Fruit fly (Drosophila melanogaster): ENCODE results near the gene mal.
"Not testable (repeated sequence)": the region's sequence is repeated elsewhere in the genome, so short reads cannot be mapped to it uniquely, and the experiment has no call there.

mal gene

DNA sequence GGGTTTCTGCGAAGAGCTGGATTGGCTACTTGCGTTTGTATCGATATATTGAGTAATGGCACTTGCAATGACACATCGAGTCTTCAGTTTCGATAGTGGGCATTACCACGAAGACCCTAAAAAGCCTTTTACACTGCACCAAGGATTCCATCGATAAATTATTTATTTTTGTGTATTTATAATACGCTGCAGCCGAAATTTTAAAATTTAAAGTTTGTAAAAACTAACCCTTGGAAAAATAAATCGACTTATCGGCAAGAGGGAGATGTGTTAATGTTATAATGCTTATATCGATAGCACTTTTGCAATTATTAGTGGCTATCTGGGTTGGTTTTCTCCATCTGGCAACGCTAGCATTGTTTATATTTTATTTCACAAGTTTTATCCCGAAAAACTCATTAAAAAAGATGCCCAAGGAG, 5.7 kb upstream of the mal start, which contains the start of the genes Pp4-19C and cactin:
Gene Pp4-19C (minus strand): TSS at position 256 of the 419 bp plus-strand sequence.
Gene cactin (plus strand): TSS at position 323 of the 419 bp plus-strand sequence.
- peak; percentile 36 for TF ChIP-seq CG17801 (GFP tag; optimal IDR thresholded peaks at IDR 0.05; ENCODE audit: partially characterized antibody)

DNA sequence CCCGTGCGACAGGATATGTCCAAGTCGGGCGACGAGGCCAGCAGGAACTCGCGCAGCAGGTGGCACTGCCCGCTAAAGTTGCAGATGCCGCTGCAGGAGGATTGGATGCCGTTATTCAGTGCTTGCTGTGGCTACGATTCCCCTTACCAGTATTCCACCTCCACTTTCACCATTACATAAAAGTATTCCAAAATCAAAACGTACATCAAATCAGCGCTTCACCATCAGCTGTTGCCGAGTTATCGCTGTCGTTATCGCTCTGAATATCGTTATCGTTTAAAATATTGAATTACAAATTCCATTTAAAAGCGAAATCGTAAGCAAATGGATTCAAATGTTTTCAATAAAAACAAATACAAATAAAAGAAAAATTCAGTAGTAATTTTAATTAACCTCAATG, 2.7 kb upstream of the mal start, which contains the start of gene CG15456:
Gene CG15456 (minus strand): TSS at position 225 of the 400 bp plus-strand sequence.
- TF ChIP-seq CG17801 (GFP tag; optimal IDR thresholded peaks at IDR 0.05; ENCODE audit: partially characterized antibody), result no peak

DNA sequence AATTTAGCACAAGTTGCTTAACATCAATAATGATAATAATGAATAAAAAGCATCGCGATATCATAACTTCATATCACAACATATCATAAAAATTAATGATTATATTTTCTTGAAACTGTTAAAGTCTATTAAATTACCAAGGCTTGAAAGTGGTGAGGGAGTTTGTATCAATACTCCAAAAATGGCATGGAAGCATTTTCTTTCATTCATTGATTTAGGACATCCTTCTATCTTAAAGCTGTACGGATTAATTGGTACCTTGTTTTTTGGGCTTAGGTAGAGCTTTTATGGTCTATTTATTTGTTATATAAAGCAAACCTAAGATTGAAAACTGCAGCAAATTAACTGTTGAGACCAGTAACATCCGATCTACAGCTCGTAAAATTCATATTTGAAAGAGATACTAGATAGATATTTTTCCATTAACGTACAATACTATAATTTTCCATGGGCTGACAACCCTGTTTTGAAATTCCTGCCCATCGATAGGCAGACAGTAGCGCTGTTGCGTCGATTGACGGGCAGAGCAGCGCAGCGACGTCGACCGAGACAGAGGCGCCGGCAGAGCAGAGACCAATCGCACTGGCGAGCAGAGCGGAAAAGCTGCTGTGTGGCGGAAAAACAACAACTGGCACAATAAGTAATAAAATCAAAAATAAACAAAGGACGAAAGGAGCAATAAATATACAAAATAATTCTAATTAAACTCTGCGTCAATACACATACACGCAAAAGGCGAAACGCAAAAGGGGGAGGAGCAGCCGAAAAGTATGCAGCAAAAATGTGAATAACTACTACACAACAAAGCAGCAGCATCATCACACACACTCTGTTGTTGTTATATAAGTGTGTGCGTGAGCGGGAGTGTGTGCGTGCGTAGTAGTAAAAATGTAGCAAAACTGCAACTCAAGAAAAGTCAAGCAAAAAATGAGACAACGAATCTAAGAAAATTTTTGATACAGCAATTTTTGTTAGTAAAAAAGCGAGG, 4.2 kb downstream of the mal start, which contains the start of gene CG1695:
Gene CG1695 (plus strand): TSS at position 606 of the 988 bp plus-strand sequence.
- no peak for TF ChIP-seq CG17801 (GFP tag; optimal IDR thresholded peaks at IDR 0.05; ENCODE audit: partially characterized antibody)

DNA sequence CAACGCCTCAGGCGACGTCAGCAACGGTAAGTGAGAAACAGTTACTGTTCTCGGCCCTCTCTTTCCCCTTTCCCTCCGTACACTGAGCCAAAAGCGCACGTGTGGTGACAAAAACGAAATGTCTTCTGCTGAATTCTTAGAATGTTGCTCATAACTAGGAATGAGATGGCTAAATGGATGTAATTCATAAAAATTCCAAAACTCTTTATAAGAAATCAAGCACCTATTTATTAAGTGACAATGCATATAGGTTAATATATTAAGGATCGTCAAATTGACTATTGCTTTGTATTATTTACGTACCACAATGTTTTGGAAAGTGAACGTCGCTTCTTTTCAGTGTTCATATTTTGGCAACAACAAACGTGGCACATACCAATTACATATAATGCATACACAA, 5.1 kb downstream of the mal start:
- TF ChIP-seq CG17801 (GFP tag; optimal IDR thresholded peaks at IDR 0.05; ENCODE audit: partially characterized antibody), result no peak

DNA sequence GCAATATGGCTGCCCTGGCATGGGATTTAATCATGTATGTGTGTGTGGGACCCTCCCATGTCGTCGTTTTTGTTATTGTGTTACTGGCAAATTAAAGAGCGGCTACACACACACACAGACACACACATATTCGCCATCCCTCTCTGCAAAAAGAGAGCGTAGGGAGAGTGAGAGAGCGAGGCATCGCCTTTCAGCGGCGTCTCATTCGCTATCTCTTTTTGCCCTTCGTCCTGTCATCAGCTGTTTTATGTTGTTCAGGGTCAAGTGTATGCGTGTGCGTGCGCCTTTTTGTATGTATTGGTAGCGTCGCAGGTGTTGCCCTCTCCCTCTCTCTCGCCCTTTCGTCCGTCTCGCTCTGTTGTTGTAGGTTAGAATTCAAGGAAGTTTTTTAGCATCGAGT, 7.4 kb downstream of the mal start:
- no peak for TF ChIP-seq CG17801 (GFP tag; optimal IDR thresholded peaks at IDR 0.05; ENCODE audit: partially characterized antibody)

DNA sequence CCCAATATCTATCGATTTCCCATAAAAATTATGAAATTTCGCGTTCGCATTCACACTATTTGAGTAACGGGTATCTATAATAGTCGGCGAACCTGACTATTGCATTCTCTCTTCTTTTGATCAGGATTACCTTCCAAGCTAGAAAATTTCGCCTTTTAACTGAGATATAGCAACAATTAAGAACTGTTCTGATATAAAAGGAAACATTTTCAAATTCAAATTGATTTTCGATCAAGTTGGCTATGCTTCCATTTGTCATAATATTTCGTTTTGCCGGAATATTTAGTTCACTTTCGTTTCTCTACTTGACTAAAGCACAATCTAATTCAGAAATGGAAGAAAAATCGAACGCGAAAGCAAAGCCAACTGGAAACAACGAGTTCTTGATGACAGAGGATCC, 16.6 kb downstream of the mal start, which contains the start of gene CG42578:
Gene CG42578 (plus strand): TSS at position 301 of the 400 bp plus-strand sequence.
- not testable (repeated sequence) for TF ChIP-seq CG17801 (GFP tag; optimal IDR thresholded peaks at IDR 0.05; ENCODE audit: partially characterized antibody)

DNA sequence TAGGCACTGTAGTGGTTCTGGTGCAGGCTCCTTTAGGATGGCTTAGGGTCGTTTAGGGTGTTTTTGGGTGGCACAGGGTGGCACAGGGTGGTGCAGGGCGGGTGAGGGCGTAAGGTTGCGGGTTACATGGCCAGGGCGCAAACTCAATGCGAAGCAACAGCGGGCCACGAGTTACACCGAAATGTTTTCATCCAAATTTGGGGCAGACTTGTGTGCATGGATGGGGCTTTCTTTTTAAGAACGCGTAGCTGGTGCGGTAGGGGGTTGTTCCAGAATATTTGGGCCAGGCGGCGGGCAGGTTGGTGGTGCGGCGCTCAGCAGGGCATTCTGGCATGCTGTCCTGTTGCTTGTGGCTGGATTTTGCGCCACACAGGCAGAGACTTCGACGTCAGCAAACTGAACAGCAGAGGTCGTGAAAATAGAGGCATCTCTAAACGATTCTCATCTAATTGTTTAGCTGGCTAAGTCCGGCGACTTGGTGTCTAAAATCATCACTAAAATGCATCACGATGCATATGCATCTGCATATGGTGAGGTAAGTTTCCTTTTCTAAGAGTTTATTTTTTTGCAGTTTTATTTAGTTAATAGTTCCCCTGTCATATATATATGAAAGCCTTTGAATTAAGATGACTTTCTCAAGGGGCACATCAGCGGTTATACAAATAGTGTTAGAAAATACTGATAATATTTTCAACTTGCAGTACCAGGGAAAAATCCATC, 18.6 kb downstream of the mal start:
- TF ChIP-seq CG17801 (GFP tag; optimal IDR thresholded peaks at IDR 0.05; ENCODE audit: partially characterized antibody), result no peak

DNA sequence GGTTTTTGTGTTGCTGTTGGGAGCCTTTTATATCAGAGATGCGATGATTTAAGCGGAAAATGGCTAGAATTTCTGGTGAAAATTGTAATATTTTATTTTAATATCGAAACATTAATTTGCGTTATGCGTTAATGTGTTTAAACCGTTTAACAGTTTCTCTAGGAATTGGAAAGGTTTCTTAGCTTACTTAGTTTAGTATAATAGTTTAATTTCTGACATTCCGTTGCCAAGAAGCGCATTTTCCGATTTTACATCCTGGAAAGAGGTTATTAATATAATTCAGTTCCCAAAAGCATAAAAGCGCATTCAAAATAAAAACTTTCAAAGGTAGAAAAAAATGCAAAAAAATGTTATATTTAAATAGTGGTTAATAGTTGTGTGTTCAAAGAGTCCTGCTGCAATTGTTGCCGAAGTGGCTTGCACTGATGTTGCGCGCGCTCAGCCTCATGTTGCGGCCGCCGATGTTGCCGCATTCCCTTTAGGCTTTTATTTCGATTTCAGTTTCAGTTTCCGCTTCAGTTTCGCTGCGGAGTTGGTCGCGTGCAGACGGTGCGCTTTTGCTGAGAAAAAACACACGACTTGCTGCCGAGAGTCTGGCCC, 19.5 kb downstream of the mal start, which contains the start of gene tbc:
Gene tbc (plus strand): TSS at position 504 of the 600 bp plus-strand sequence.
- TF ChIP-seq CG17801 (GFP tag; optimal IDR thresholded peaks at IDR 0.05; ENCODE audit: partially characterized antibody), result no peak

DNA sequence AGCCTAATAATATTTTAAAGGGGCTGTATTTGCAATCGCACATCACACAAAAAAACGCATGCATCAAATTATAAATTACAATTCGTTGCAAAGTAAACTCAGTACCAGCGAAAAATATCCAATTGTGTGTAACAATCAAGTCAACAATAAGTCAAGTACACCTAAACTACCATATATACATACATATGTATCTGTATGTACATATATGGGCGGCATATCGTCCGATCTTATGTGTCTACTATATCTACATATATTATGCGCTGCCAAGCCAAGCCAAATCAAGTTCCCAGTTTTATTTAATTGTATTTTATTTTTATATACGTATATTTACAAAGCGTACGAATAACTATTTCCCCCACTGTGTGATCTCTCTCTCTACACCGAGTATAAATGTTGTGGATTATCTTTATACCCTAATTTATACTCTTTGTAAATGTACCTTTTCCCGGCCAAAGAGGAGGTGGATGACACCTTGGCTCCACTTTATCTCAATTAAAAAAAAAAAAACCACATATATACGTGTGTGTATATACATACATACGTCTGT, 37.0 kb downstream of the mal start:
- peak; percentile 55 for TF ChIP-seq CG17801 (GFP tag; optimal IDR thresholded peaks at IDR 0.05; ENCODE audit: partially characterized antibody)

DNA sequence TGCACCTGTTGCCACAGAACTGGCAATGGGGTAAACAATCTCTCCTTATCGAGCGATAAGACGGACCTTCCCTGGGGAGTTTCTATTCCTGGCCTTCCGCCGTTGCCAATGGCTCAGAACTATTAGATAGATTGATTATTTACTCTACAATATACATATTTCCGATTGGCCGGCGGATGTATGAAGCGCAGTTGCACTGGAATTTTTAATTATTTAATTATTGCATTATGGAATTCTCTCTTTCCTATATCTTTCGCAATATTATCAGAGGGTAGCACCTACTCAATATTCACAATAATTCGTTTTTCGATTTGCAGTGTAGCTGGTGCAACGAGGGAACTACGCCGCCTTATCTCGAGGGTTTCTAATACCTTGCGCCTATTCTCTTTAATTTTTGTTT, 37.7 kb downstream of the mal start, which contains the start of gene GstT3:
Gene GstT3 (plus strand): TSS at position 301 of the 400 bp plus-strand sequence.
- no peak for TF ChIP-seq CG17801 (GFP tag; optimal IDR thresholded peaks at IDR 0.05; ENCODE audit: partially characterized antibody)

DNA sequence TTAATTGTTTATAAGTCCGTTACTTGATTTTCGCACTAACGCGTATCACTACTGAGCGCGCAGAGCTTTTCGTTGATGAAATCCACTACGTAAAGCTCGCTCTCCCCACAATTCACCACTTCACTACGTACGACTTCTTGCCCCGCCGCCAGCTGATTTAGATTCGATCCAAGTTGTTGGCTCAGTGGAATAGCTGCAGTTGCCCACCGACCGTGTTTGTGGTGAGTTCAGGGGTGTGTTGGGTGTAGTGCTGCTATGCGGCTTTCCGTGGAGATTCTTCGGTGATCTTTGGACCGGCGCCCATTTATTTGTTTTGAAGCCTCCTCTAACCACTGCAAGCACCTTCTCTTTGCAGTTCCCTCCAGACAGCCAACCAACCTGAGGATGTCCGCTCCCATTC, 38.7 kb downstream of the mal start:
- peak; percentile 60 for TF ChIP-seq CG17801 (GFP tag; optimal IDR thresholded peaks at IDR 0.05; ENCODE audit: partially characterized antibody)

DNA sequence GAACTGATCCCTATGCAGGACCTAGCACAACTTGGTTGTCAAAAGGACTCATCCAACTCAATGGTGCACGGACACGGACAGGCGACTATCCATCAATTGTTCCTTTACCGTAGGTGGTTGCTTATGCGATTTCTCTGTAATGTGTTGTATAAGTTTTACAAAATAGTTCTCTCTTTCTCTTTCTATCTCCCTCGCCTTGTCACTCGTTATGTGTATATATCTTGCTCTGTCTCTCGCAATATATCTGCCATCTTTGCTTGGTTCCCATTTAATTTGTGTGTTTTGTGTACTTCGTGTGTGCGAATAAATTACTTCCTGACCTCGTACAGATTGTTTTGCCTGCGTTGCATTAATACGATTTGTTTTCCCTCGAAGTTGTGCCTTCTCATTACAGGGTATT, 41.2 kb downstream of the mal start:
- TF ChIP-seq CG17801 (GFP tag; optimal IDR thresholded peaks at IDR 0.05; ENCODE audit: partially characterized antibody), result no peak

DNA sequence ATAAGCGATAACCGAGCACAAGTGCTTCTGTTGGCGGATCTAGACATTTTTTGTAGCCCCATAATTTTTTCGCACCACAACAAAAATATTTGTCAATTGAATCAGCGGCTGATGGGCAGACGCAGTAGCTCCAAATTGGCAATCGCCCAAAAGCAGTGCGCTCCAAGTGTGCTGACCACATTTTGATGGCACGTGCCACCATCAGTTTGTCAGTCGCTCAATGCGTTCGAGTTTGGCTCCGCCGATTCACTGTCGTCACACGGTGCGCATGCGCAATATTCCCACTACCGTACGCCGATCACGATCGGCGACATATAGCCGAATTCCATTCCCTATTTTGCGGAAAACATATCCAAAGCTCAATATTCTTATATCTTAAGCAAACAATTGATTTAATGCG, 49.2 kb downstream of the mal start:
- TF ChIP-seq CG17801 (GFP tag; optimal IDR thresholded peaks at IDR 0.05; ENCODE audit: partially characterized antibody), result no peak

DNA sequence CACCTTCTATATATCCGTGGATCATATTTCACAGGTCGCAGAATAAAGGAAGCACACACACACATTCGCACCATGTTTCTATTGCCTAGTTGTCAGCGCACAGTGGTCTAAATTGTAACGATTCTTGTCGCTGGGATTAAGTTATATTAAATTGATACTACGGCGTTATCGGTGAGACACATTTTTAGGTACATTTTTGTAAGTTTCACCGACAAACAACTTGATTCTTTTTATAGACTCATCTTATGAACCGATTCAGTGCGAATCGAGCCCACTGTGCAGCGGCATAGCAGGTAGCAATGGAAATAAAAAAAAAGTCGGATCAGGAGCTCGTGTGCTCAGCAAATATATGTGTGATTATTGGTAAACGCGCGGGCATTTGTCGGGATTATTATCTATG, 50.9 kb downstream of the mal start:
- peak; percentile 23 for TF ChIP-seq CG17801 (GFP tag; optimal IDR thresholded peaks at IDR 0.05; ENCODE audit: partially characterized antibody)

Measured in ovary, adult (tissue).